Fruit fly (Drosophila melanogaster): Measurements from ENCODE around the gene CG17477.

DNA sequence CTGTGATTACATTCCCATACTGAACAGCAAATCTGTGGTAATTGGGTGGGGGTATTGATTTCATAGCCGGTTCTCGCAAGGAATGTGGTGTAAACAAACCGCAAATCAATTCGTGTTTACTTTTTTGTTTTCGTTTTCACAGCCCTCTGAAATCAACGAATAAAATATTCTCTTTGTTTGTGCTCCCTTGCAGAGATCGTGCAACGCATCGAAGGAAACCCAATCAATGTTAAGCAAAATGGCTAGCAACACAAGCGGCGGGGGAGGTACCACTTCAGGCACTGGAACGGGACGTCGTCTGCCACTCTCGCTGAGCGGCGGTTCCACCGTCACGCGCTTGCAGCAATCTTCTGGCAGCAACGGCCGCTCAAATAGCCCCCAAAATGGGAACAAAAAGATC is 44.3 kb downstream of the CG17477 start:
- TF ChIP-seq usp (GFP tag; optimal IDR thresholded peaks at IDR 0.05), result no peak
- no peak for TF ChIP-seq hth (optimal IDR thresholded peaks at IDR 0.05)
- no peak for TF ChIP-seq kah (GFP tag; optimal IDR thresholded peaks at IDR 0.05)
- no peak for TF ChIP-seq HLH3B (GFP tag; IDR thresholded peaks at IDR 0.05)
- TF ChIP-seq fru (optimal IDR thresholded peaks at IDR 0.05), result no peak
- no peak for TF ChIP-seq mirr (GFP tag; optimal IDR thresholded peaks at IDR 0.05)
- TF ChIP-seq CG8290 (GFP tag; optimal IDR thresholded peaks at IDR 0.05), result no peak
- no peak for TF ChIP-seq CG8290 (tag; optimal IDR thresholded peaks at IDR 0.05)
- no peak for TF ChIP-seq kay (GFP tag; optimal IDR thresholded peaks at IDR 0.05)
- TF ChIP-seq gem (tag; optimal IDR thresholded peaks at IDR 0.05), result no peak

Measured in whole organism, embryonic.